Worm (Caenorhabditis elegans): ENCODE results near the gene msp-49.

DNA sequence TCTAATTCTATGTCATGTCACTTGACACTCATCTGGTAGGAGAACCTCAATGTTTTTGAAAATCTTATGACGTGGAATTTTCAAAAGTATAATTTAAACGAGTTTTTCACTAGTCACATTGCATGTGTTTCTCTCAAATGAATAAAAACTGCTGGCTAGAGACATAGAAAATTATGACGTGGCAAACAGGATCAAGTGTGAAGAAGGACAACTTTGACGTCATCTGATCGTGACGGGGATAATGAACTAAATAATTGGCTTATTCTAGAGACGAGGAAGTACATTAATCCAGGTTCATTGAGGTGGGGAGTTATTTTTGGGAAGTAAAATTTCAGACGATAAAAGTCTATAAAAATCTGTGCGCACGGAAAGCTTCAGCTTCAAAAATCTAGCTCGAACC lies 11.0 kb upstream of the msp-49 start:
- no peak for TF ChIP-seq pha-2 (tag; optimal IDR thresholded peaks at IDR 0.05)
- TF ChIP-seq unc-55 (GFP tag; optimal IDR thresholded peaks at IDR 0.05) = no peak
- no peak for TF ChIP-seq ets-4 (tag; optimal IDR thresholded peaks at IDR 0.05)
- no peak for TF ChIP-seq fax-1 (tag; optimal IDR thresholded peaks at IDR 0.05)
- TF ChIP-seq K09A11.1 (tag; optimal IDR thresholded peaks at IDR 0.05; ENCODE audit: insufficient read depth) = no peak
- TF ChIP-seq zip-5 (tag; optimal IDR thresholded peaks at IDR 0.05) = no peak

All from whole organism, late embryonic.